Fruit fly (Drosophila melanogaster) whole organism, wandering third instar larva: Measurements from ENCODE around the gene CG13252.
A peak's percentile ranks its signal among the peaks of the same experiment; 100 is the strongest.

Experiments used
- Abd-B ChIP-seq: fragments of >200 bp; optimal IDR thresholded peaks from 2 replicates; lab custom pipeline; 2017; ENCODE audit warnings: missing biosample characterization, missing genetic modification characterization
- CG9705 ChIP-seq: fragments of 200-800 bp; sonication (Bioruptor generic); optimal IDR thresholded peaks from 2 replicates; lab custom pipeline; 2018; ENCODE audit warnings: missing biosample characterization, mild to moderate bottlenecking, missing genetic modification characterization
- CrebA ChIP-seq: fragments of 200-800 bp; sonication (Bioruptor generic); optimal IDR thresholded peaks from 2 replicates; lab custom pipeline; 2016; ENCODE audit warnings: missing biosample characterization, mild to moderate bottlenecking, missing genetic modification characterization, borderline replicate concordance
- Dfd ChIP-seq: fragments of >200 bp; optimal IDR thresholded peaks from 2 replicates; lab custom pipeline; 2017; ENCODE audit warnings: missing biosample characterization, missing genetic modification characterization
- Dif ChIP-seq: fragments of 200-275, 200-300 bp; sonication (Bioruptor generic); optimal IDR thresholded peaks from 2 replicates; lab custom pipeline; 2018; ENCODE audit warnings: missing biosample characterization, missing genetic modification characterization; ENCODE audit not compliant: partially characterized antibody
- GATAd ChIP-seq: sonication (Bioruptor generic); optimal IDR thresholded peaks from 2 replicates; lab custom pipeline; 2016; ENCODE audit warnings: missing biosample characterization, missing genetic modification characterization
- HLH106 ChIP-seq: fragments of 200-800 bp; optimal IDR thresholded peaks from 3 replicates; lab custom pipeline; 2019; ENCODE audit warnings: missing biosample characterization, mild to moderate bottlenecking, missing genetic modification characterization, moderate library complexity
- Hnf4 ChIP-seq: fragments of 200-800 bp; sonication (Bioruptor generic); optimal IDR thresholded peaks from 2 replicates; lab custom pipeline; 2016; ENCODE audit warnings: missing biosample characterization, mild to moderate bottlenecking, missing genetic modification characterization
- Hr78 ChIP-seq: fragments of >200 bp; optimal IDR thresholded peaks from 2 replicates; lab custom pipeline; 2017; ENCODE audit warnings: missing biosample characterization, missing genetic modification characterization
- Hr83 ChIP-seq: fragments of 200-300 bp; sonication (Bioruptor generic); optimal IDR thresholded peaks from 2 replicates; lab custom pipeline; 2016; ENCODE audit warnings: missing biosample characterization, mild to moderate bottlenecking, missing genetic modification characterization, moderate library complexity; ENCODE audit not compliant: poor library complexity, severe bottlenecking
- Mio ChIP-seq: sonication (Bioruptor generic); optimal IDR thresholded peaks from 2 replicates; lab custom pipeline; 2016; ENCODE audit warnings: missing biosample characterization, missing genetic modification characterization
- Myc ChIP-seq: fragments of >200 bp; optimal IDR thresholded peaks from 2 replicates; lab custom pipeline; 2017
- N ChIP-seq: fragments of >200 bp; optimal IDR thresholded peaks from 2 replicates; lab custom pipeline; 2018; ENCODE audit warnings: missing biosample characterization, missing external identifiers, missing genetic modification characterization
- OdsH ChIP-seq: fragments of 200-800 bp; sonication (Bioruptor generic); optimal IDR thresholded peaks from 2 replicates; lab custom pipeline; 2016; ENCODE audit warnings: missing biosample characterization, mild to moderate bottlenecking, missing genetic modification characterization
- Rel ChIP-seq, 2 experiments: fragments of 200-800 bp; sonication (Bioruptor generic) in 1 of 2; optimal IDR thresholded peaks; 2 replicates in 1 of 2; 3 replicates in 1 of 2; lab custom pipeline; 2016 to 2019; ENCODE audit warnings: mild to moderate bottlenecking in 2 of 2, missing biosample characterization in 2 of 2, missing genetic modification characterization in 2 of 2, moderate library complexity in 1 of 2
- Vsx2 ChIP-seq: fragments of 200-300, 225-300 bp; sonication (Bioruptor generic); optimal IDR thresholded peaks from 2 replicates; lab custom pipeline; 2018; ENCODE audit warnings: missing biosample characterization, missing genetic modification characterization; ENCODE audit not compliant: partially characterized antibody
- brk ChIP-seq: fragments of 200-800 bp; sonication (Bioruptor generic); optimal IDR thresholded peaks from 2 replicates; lab custom pipeline; 2016; ENCODE audit warnings: missing biosample characterization, mild to moderate bottlenecking, missing genetic modification characterization
- dl ChIP-seq, 2 experiments: fragments of 175-275, 200-275 bp in 1 of 2; fragments of 200-275 bp in 1 of 2; sonication (Bioruptor generic); optimal IDR thresholded peaks; lab custom pipeline; 2018; ENCODE audit warnings: mild to moderate bottlenecking in 2 of 2, missing biosample characterization in 2 of 2, missing genetic modification characterization in 2 of 2, moderate library complexity in 2 of 2; ENCODE audit not compliant: partially characterized antibody in 2 of 2, insufficient read depth in 1 of 2
- h ChIP-seq: fragments of 200-800 bp; sonication (Bioruptor generic); optimal IDR thresholded peaks from 3 replicates; lab custom pipeline; 2016; ENCODE audit warnings: missing biosample characterization, mild to moderate bottlenecking, missing genetic modification characterization
- jim ChIP-seq: fragments of 175-275, 200-325 bp; sonication (Bioruptor generic); optimal IDR thresholded peaks from 2 replicates; lab custom pipeline; 2016; ENCODE audit warnings: missing biosample characterization, mild to moderate bottlenecking, missing genetic modification characterization
- lola ChIP-seq: fragments of >200 bp; optimal IDR thresholded peaks from 2 replicates; lab custom pipeline; 2017; ENCODE audit warnings: missing biosample characterization, missing genetic modification characterization
- pan ChIP-seq: fragments of >200 bp; optimal IDR thresholded peaks from 2 replicates; lab custom pipeline; 2017
- rgr ChIP-seq: fragments of 200-800 bp; sonication (Bioruptor generic); optimal IDR thresholded peaks from 3 replicates; lab custom pipeline; 2016; ENCODE audit warnings: missing biosample characterization, mild to moderate bottlenecking, missing genetic modification characterization
- tai ChIP-seq: sonication (Bioruptor generic); optimal IDR thresholded peaks from 2 replicates; lab custom pipeline; 2016; ENCODE audit warnings: missing biosample characterization, missing genetic modification characterization
- usp ChIP-seq: fragments of >200 bp; optimal IDR thresholded peaks from 2 replicates; lab custom pipeline; 2017; ENCODE audit warnings: missing biosample characterization, missing genetic modification characterization
- woc ChIP-seq: sonication (Bioruptor generic); optimal IDR thresholded peaks from 2 replicates; lab custom pipeline; 2016; ENCODE audit warnings: missing biosample characterization, mild to moderate bottlenecking, missing genetic modification characterization

CG13252 gene

dm6 chr3L:20785742-20786427 is 55.5 kb downstream of the CG13252 start, which contains the start of gene Pcif1 (continued):
- peak; percentile 41 for TF ChIP-seq Rel (GFP tag; optimal IDR thresholded peaks at IDR 0.05; lab: Kevin White, UChicago)
- TF ChIP-seq Rel (tag; optimal IDR thresholded peaks at IDR 0.05; lab: Kevin White, UChicago), result no peak

dm6 chr3L:20787835-20788380 is 57.5 kb downstream of the CG13252 start, which contains the start of gene CG11396:
Gene CG11396, minus strand, starts transcription at chr3L:20788137.
- TF ChIP-seq Hr83 (GFP tag; lab: Kevin White, UChicago) (peak; percentile 74), pan (no peak)

DNA sequence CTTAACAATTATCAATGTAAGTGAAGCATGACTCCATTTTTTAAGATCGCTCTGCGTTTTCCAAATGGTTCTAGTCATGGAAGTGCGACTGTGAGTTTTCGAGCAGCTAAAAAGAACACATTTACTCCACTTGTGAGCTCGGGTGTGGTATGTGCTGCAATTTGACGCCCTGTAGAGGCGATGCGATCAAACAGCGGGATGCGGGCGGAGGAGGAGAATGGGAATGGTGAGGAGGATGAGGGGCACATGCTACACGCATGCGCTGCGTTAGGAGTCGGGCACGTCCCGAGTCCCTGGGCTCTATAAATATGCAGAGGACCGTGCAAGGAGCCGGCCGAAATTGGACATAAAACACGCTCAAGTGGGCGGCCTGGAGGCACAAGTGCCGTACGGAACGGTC is 58.9 kb downstream of the CG13252 start:
- TF ChIP-seq Abd-B, result no peak
- TF ChIP-seq dl (GFP tag; optimal IDR thresholded peaks at IDR 0.05; lab: Kevin White, UChicago; ENCODE audit: insufficient read depth in 1 of 2, partially characterized antibody in 2 of 2), result no peak
- no peak for TF ChIP-seq OdsH
- TF ChIP-seq brk (GFP tag; lab: Kevin White, UChicago), result no peak
- TF ChIP-seq Hr78 (GFP tag; lab: Kevin White, UChicago), result no peak
- TF ChIP-seq GATAd (GFP tag; lab: Kevin White, UChicago), result no peak
- TF ChIP-seq Dif, result no peak
- no peak for TF ChIP-seq Mio
- TF ChIP-seq Vsx2 (GFP tag; lab: Kevin White, UChicago), result no peak
- TF ChIP-seq CG9705 (GFP tag; lab: Kevin White, UChicago), result no peak
- TF ChIP-seq pan, result no peak
- TF ChIP-seq tai (GFP tag; lab: Kevin White, UChicago), result no peak
- no peak for TF ChIP-seq HLH106 (tag; lab: Kevin White, UChicago)
- no peak for TF ChIP-seq h

DNA sequence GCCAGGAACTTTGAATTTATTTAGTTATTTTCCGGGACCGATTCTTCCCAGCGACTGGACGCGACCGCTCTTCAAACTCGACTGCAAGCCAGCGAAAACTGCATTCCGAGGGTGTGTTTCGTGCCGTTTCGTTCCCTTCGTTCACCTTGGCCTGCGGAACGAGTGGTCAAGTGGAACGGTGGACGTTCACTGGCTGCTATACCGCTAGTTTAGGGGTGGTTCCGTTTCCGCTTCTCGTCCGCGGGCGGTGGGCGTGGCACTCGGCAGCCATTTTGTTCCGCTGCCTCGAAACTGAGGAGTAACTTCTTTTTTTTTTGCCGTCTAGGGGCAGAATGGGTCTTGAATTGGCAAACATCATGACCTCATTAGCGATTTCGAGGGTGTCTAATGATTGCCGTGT is 62.3 kb downstream of the CG13252 start, which contains the start of gene Six4:
Gene Six4, minus strand, starts transcription at position 85 of the 400 bp plus-strand sequence.
- TF ChIP-seq GATAd (GFP tag; lab: Kevin White, UChicago) (no peak), dl (GFP tag; optimal IDR thresholded peaks at IDR 0.05; lab: Kevin White, UChicago; ENCODE audit: insufficient read depth in 1 of 2, partially characterized antibody in 2 of 2) (no peak), N (GFP tag; lab: Kevin White, UChicago) (no peak), woc (GFP tag; lab: Kevin White, UChicago) (no peak), tai (GFP tag; lab: Kevin White, UChicago) (no peak), CG9705 (GFP tag; lab: Kevin White, UChicago) (no peak), Dfd (GFP tag; lab: Kevin White, UChicago) (no peak), lola (GFP tag; lab: Kevin White, UChicago) (no peak), rgr (GFP tag; lab: Kevin White, UChicago) (no peak), Hr83 (GFP tag; lab: Kevin White, UChicago) (no peak), OdsH (no peak), Mio (no peak), brk (GFP tag; lab: Kevin White, UChicago) (no peak), Dif (no peak), Rel (GFP tag; optimal IDR thresholded peaks at IDR 0.05; lab: Kevin White, UChicago) (no peak), Rel (tag; optimal IDR thresholded peaks at IDR 0.05; lab: Kevin White, UChicago) (no peak), usp (no peak), Myc (lab: Kevin White, UChicago) (no peak), CrebA (GFP tag; lab: Kevin White, UChicago) (no peak), Hnf4 (GFP tag; lab: Kevin White, UChicago) (no peak), jim (GFP tag; lab: Kevin White, UChicago) (no peak)
